ENCODE assay signal across 1 fruit fly cellular context in the genomic region with DNA sequence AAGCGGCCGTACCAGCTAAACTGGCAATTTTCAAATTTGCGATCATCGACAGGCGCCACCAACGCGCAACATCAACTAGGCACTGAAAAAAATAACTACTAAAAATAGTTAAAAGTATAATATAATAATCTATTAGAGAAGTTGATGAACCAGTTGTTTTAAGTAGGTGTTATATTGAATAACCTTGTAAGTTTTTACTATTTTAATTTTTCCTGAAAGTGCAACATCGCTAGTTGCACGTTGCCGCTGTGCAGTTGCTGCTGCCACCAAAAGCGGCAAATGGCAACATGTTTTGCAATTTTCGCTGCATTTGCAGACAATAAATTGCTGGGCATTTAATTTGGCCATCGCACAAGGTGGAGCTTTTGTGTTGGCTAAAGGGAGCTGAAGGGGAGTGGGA.
TF ChIP-seq lines count a peak whose summit lies in the region.

No protein-coding gene starts in this region.

TF ChIP-seq in whole organism, prepupa, 60 proteins besides CTCF, POLR2A, EP300 and RAD21 (continued from another document):
- TF ChIP-seq CG1621 (tag; optimal IDR thresholded peaks at IDR 0.05; lab: Kevin White, UChicago) (no peak), svp (GFP tag; lab: Kevin White, UChicago) (no peak), ss (GFP tag; optimal IDR thresholded peaks at IDR 0.05; lab: Kevin White, UChicago) (no peak), Blimp-1 (GFP tag; optimal IDR thresholded peaks at IDR 0.05; lab: Kevin White, UChicago) (no peak), CG7368 (GFP tag; optimal IDR thresholded peaks at IDR 0.05; lab: Kevin White, UChicago) (no peak), cyc (GFP tag; optimal IDR thresholded peaks at IDR 0.05; lab: Kevin White, UChicago) (no peak), Eip93F (GFP tag; optimal IDR thresholded peaks at IDR 0.05; lab: Kevin White, UChicago) (no peak), CG11294 (GFP tag; IDR thresholded peaks at IDR 0.05; lab: Robert Waterston, UW) (peak; percentile 42; the same call in 1 of the 2 replicates), CG6276 (GFP tag; optimal IDR thresholded peaks at IDR 0.05; lab: Kevin White, UChicago) (peak; percentile 74), eg (GFP tag; IDR thresholded peaks at IDR 0.05; lab: Robert Waterston, UW) (peak; percentile 89), spab (GFP tag; optimal IDR thresholded peaks at IDR 0.05; lab: Kevin White, UChicago) (no peak), Lpt (GFP tag; optimal IDR thresholded peaks at IDR 0.05; lab: Kevin White, UChicago) (no peak), Hr39 (GFP tag; optimal IDR thresholded peaks at IDR 0.05; lab: Kevin White, UChicago) (no peak), Sox102F (GFP tag; optimal IDR thresholded peaks at IDR 0.05; lab: Kevin White, UChicago) (no peak), CG11902 (GFP tag; optimal IDR thresholded peaks at IDR 0.05; lab: Kevin White, UChicago) (no peak), CG10631 (GFP tag; optimal IDR thresholded peaks at IDR 0.05; lab: Kevin White, UChicago) (no peak), CG15336 (GFP tag; IDR thresholded peaks at IDR 0.05; lab: Robert Waterston, UW) (peak; percentile 88)
